Worm (Caenorhabditis elegans) whole organism, midembryonic: Measurements from ENCODE around the gene clpp-1.

Experiments used
- flt-1 ChIP-seq: fragments of 200-800 bp; sonication (Bioruptor generic); IDR thresholded peaks from 2 replicates; pipeline ENCODE4 v1.3.6; 2022; ENCODE audit warnings: missing genetic modification characterization, missing compliant biosample characterization
- klf-2 ChIP-seq: fragments of 200-800 bp; sonication (Bioruptor generic); conservative IDR thresholded peaks from 2 replicates; pipeline ENCODE4 v1.3.6; 2022; ENCODE audit warnings: missing genetic modification reagents, missing genetic modification characterization, missing compliant biosample characterization
- ztf-23 ChIP-seq: fragments of 200-800 bp; sonication (Bioruptor generic); IDR thresholded peaks from 2 replicates; pipeline ENCODE4 v1.3.6; 2022; ENCODE audit warnings: missing genetic modification reagents, missing genetic modification characterization, missing compliant biosample characterization
- ztf-29 ChIP-seq: fragments of 200-800 bp; sonication (Bioruptor generic); IDR thresholded peaks from 2 replicates; pipeline ENCODE4 v1.3.6; 2022; ENCODE audit warnings: missing genetic modification reagents, missing genetic modification characterization, missing compliant biosample characterization

- TF ChIP-seq klf-2 (GFP tag; lab: Robert Waterston, UW): no peak
- TF ChIP-seq flt-1 (GFP tag; lab: Robert Waterston, UW): no peak
- TF ChIP-seq ztf-23 (GFP tag; lab: Robert Waterston, UW): no peak
- no peak for TF ChIP-seq ztf-29 (GFP tag; lab: Robert Waterston, UW)
Measured at ce11 chrII:10252048-10252447, 50.6 kb downstream of the clpp-1 start.
